Worm (Caenorhabditis elegans) whole organism, L4 larva: ENCODE results near the gene sox-2.

ENCODE experiments used
- daf-19 ChIP-seq: fragments of 200-800 bp; sonication (Bioruptor generic); conservative IDR thresholded peaks from 2 replicates; pipeline ENCODE4 v1.3.6; 2022; ENCODE audit warnings: missing genetic modification characterization, missing compliant biosample characterization
- fkh-10 ChIP-seq: fragments of 150-350 bp; optimal IDR thresholded peaks from 2 replicates; lab custom pipeline; 2014; ENCODE audit warnings: missing biosample characterization, missing genetic modification reagents, missing genetic modification characterization
- mxl-2 ChIP-seq: fragments of 200-800 bp; sonication (Bioruptor generic); conservative IDR thresholded peaks from 2 replicates; pipeline ENCODE4 v1.3.6; 2022; ENCODE audit warnings: missing genetic modification reagents, missing genetic modification characterization, missing compliant biosample characterization
- nhr-237 ChIP-seq: sonication (generic microtip); optimal IDR thresholded peaks from 2 replicates; lab custom pipeline; 2017; ENCODE audit warnings: missing biosample characterization, missing genetic modification characterization
- nhr-41 ChIP-seq: fragments of 200-800 bp; sonication (Bioruptor generic); IDR thresholded peaks from 2 replicates; pipeline ENCODE4 v1.3.6; 2022; ENCODE audit warnings: missing genetic modification reagents, missing genetic modification characterization, missing compliant biosample characterization
- nhr-77 ChIP-seq: fragments of 150-350 bp; optimal IDR thresholded peaks from 2 replicates; lab custom pipeline; 2014; ENCODE audit warnings: missing biosample characterization, missing genetic modification characterization
- spr-1 ChIP-seq: sonication (generic microtip); optimal IDR thresholded peaks from 2 replicates; lab custom pipeline; 2016; ENCODE audit warnings: mild to moderate bottlenecking, missing genetic modification characterization, missing compliant biosample characterization
- tag-97 ChIP-seq: fragments of 200-800 bp; sonication (Bioruptor generic); IDR thresholded peaks from 2 replicates; pipeline ENCODE4 v1.3.6; 2022; ENCODE audit warnings: missing genetic modification characterization, missing compliant biosample characterization
- tra-1 ChIP-seq: fragments of 200-800 bp; sonication (Bioruptor generic); IDR thresholded peaks from 2 replicates; pipeline ENCODE4 v1.3.6; 2022; ENCODE audit warnings: missing genetic modification reagents, missing genetic modification characterization, missing compliant biosample characterization
- unc-39 ChIP-seq: sonication (generic microtip); optimal IDR thresholded peaks from 2 replicates; lab custom pipeline; 2017; ENCODE audit warnings: missing biosample characterization, missing genetic modification characterization
- unc-62 ChIP-seq, 3 experiments: fragments of 150-350 bp in 1 of 3; sonication (generic microtip); optimal IDR thresholded peaks in 2 of 3; peaks in 1 of 3; 1 replicate in 1 of 3; 2 replicates in 2 of 3; lab custom pipeline; 2014 to 2017; ENCODE audit warnings: missing biosample characterization in 3 of 3, missing genetic modification characterization in 3 of 3, missing genetic modification reagents in 3 of 3, missing genotype in 1 of 3
- zfp-3 ChIP-seq: fragments of 200-800 bp; sonication (Bioruptor generic); conservative IDR thresholded peaks from 2 replicates; pipeline ENCODE4 v1.3.6; 2022; ENCODE audit warnings: missing genetic modification reagents, missing genetic modification characterization, missing compliant biosample characterization

DNA sequence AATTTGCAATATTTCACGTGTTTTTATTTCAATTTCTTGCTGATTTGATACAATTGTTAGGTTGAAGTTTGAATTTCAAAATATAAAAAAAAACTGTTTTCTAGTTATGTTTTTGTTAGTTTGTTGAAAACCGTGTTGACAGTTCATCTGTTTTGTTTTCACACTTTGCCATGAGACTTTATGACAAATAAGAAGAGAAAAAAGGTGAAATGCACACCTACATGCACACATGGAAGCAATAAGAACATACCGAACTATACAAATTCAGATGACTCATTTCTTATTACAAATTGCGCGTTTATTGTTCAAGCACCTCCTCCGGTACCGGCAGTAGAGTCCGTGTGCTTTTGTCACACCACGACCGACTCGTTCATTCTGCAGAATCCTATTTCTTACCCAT lies 43.0 kb downstream of the sox-2 start, which contains the start of gene C10A4.9:
- TF ChIP-seq mxl-2 (GFP tag; lab: Robert Waterston, UW) (no peak), zfp-3 (GFP tag; lab: Robert Waterston, UW) (no peak), fkh-10 (GFP tag; lab: Kevin White, UChicago) (no peak), unc-39 (tag; lab: Kevin White, UChicago) (no peak), spr-1 (tag; lab: Kevin White, UChicago) (no peak), tag-97 (GFP tag; lab: Robert Waterston, UW) (no peak), unc-62 (GFP tag; optimal IDR thresholded peaks at IDR 0.05 in 1 of 2; lab: Kevin White, UChicago) (no peak), unc-62 (tag; optimal IDR thresholded peaks at IDR 0.05; lab: Kevin White, UChicago) (no peak), nhr-77 (tag; lab: Kevin White, UChicago) (no peak), nhr-237 (tag; lab: Kevin White, UChicago) (no peak), nhr-41 (GFP tag; lab: Robert Waterston, UW) (no peak), daf-19 (GFP tag; lab: Robert Waterston, UW) (no peak), tra-1 (no peak)
